Worm (Caenorhabditis elegans) whole organism, L4 larva: ENCODE results near the gene C25E10.10.
"Not testable (repeated sequence)": the region's sequence is repeated elsewhere in the genome, so short reads cannot be mapped to it uniquely, and the experiment has no call there.

Source experiments
- Y75B8A.6 ChIP-seq: fragments of 200-800 bp; sonication (Bioruptor generic); IDR thresholded peaks from 2 replicates; pipeline ENCODE4 v1.3.6; 2022; ENCODE audit warnings: missing genetic modification reagents, missing genetic modification characterization, missing compliant biosample characterization
- ZK337.2 ChIP-seq: fragments of 200-800 bp; sonication (Bioruptor generic); IDR thresholded peaks from 2 replicates; pipeline ENCODE4 v1.3.6; 2022; ENCODE audit warnings: missing genetic modification reagents, missing genetic modification characterization, missing compliant biosample characterization
- ZK546.5 ChIP-seq, 2 experiments: sonication (generic microtip); optimal IDR thresholded peaks; 2 replicates each; lab custom pipeline; 2017; ENCODE audit warnings: missing biosample characterization in 2 of 2, missing genetic modification characterization in 2 of 2
- aha-1 ChIP-seq: fragments of 150-350 bp; peaks from one replicate; lab custom pipeline; 2014; ENCODE audit warnings: missing biosample characterization, missing genetic modification characterization
- ceh-20 ChIP-seq: fragments of 200-800 bp; sonication (Bioruptor generic); IDR thresholded peaks from 2 replicates; pipeline ENCODE4 v1.3.6; 2022; ENCODE audit warnings: missing genetic modification reagents, missing genetic modification characterization, missing compliant biosample characterization
- ceh-44 ChIP-seq: fragments of 200-800 bp; sonication (Bioruptor generic); IDR thresholded peaks from 2 replicates; pipeline ENCODE4 v1.3.6; 2022; ENCODE audit warnings: missing genetic modification reagents, missing genetic modification characterization, missing compliant biosample characterization
- cey-2 ChIP-seq: sonication (generic microtip); optimal IDR thresholded peaks from 3 replicates; lab custom pipeline; 2017; ENCODE audit warnings: missing genetic modification characterization, mild to moderate bottlenecking, missing compliant biosample characterization, antibody characterized with exemption, borderline replicate concordance; ENCODE audit not compliant: insufficient read depth
- ctbp-1 ChIP-seq: fragments of 200-800 bp; sonication (Bioruptor generic); IDR thresholded peaks from 2 replicates; pipeline ENCODE4 v1.3.6; 2022; ENCODE audit warnings: missing genetic modification reagents, missing genetic modification characterization, missing compliant biosample characterization
- daf-19 ChIP-seq: fragments of 200-800 bp; sonication (Bioruptor generic); conservative IDR thresholded peaks from 2 replicates; pipeline ENCODE4 v1.3.6; 2022; ENCODE audit warnings: missing genetic modification characterization, missing compliant biosample characterization
- dmd-6 ChIP-seq: fragments of 200-800 bp; sonication (Bioruptor generic); IDR thresholded peaks from 2 replicates; pipeline ENCODE4 v1.3.6; 2022; ENCODE audit warnings: missing genetic modification reagents, missing genetic modification characterization, missing compliant biosample characterization
- dmd-9 ChIP-seq: fragments of 200-800 bp; sonication (Bioruptor generic); IDR thresholded peaks from 2 replicates; pipeline ENCODE4 v1.3.6; 2022; ENCODE audit warnings: missing genetic modification reagents, missing genetic modification characterization, missing compliant biosample characterization
- egl-43 ChIP-seq: fragments of 200-800 bp; sonication (Bioruptor generic); IDR thresholded peaks from 2 replicates; pipeline ENCODE4 v1.3.6; 2022; ENCODE audit warnings: missing genetic modification reagents, missing genetic modification characterization, missing compliant biosample characterization
- fkh-10 ChIP-seq: fragments of 150-350 bp; optimal IDR thresholded peaks from 2 replicates; lab custom pipeline; 2014; ENCODE audit warnings: missing biosample characterization, missing genetic modification reagents, missing genetic modification characterization
- hlh-30 ChIP-seq: sonication (generic microtip); optimal IDR thresholded peaks from 2 replicates; lab custom pipeline; 2017; ENCODE audit warnings: antibody characterized with exemption, mild to moderate bottlenecking, missing genetic modification characterization, missing compliant biosample characterization; ENCODE audit not compliant: insufficient read depth
- hmg-1.1 ChIP-seq: fragments of 200-800 bp; sonication (Bioruptor generic); IDR thresholded peaks from 2 replicates; pipeline ENCODE4 v1.3.6; 2022; ENCODE audit warnings: missing genetic modification reagents, missing genetic modification characterization, missing compliant biosample characterization
- lim-7 ChIP-seq: fragments of 200-800 bp; sonication (Bioruptor generic); IDR thresholded peaks from 2 replicates; pipeline ENCODE4 v1.3.6; 2022; ENCODE audit warnings: missing genetic modification characterization, missing compliant biosample characterization
- lin-13 ChIP-seq: fragments of 150-350 bp; optimal IDR thresholded peaks from 2 replicates; lab custom pipeline; 2014; ENCODE audit warnings: missing biosample characterization, missing genetic modification reagents, missing genetic modification characterization
- lin-38 ChIP-seq: fragments of 200-800 bp; sonication (Bioruptor generic); IDR thresholded peaks from 2 replicates; pipeline ENCODE4 v1.3.6; 2022; ENCODE audit warnings: missing genetic modification reagents, missing genetic modification characterization, missing compliant biosample characterization
- lir-3 ChIP-seq: sonication (generic microtip); optimal IDR thresholded peaks from 2 replicates; lab custom pipeline; 2016; ENCODE audit warnings: mild to moderate bottlenecking, missing genetic modification characterization, missing compliant biosample characterization
- madf-5 ChIP-seq, 2 experiments: fragments of 200-800 bp; sonication (Bioruptor generic); IDR thresholded peaks; 2 replicates each; pipeline ENCODE4 v1.3.6; 2022; ENCODE audit warnings: missing compliant biosample characterization in 2 of 2, missing genetic modification characterization in 2 of 2
- mdt-29 ChIP-seq: fragments of 200-800 bp; sonication (Bioruptor generic); IDR thresholded peaks from 2 replicates; pipeline ENCODE4 v1.3.6; 2022; ENCODE audit warnings: missing genetic modification reagents, missing genetic modification characterization, missing compliant biosample characterization
- mep-1 ChIP-seq: fragments of 150-350 bp; sonication (generic microtip); optimal IDR thresholded peaks from 3 replicates; lab custom pipeline; 2014; ENCODE audit warnings: missing biosample characterization, missing genetic modification characterization
- mes-2 ChIP-seq: sonication (generic microtip); optimal IDR thresholded peaks from 2 replicates; lab custom pipeline; 2016; ENCODE audit warnings: missing genotype, mild to moderate bottlenecking, missing genetic modification characterization, missing compliant biosample characterization; ENCODE audit not compliant: poor library complexity, severe bottlenecking
- mxl-3 ChIP-seq: fragments of 200-800 bp; sonication (Bioruptor generic); optimal IDR thresholded peaks from 2 replicates; lab custom pipeline; 2018; ENCODE audit warnings: mild to moderate bottlenecking, missing genetic modification characterization, missing compliant biosample characterization
- pha-4 ChIP-seq, 2 experiments: fragments of 150-350 bp in 1 of 2; fragments of 200-800 bp in 1 of 2; sonication (Bioruptor generic) in 1 of 2; IDR thresholded peaks in 1 of 2; optimal IDR thresholded peaks in 1 of 2; 2 replicates each; pipeline versions ENCODE4 v1.3.6 to Lab custom; 2014 to 2022; ENCODE audit warnings: missing genetic modification characterization in 2 of 2, missing genetic modification reagents in 2 of 2, missing biosample characterization in 1 of 2, missing compliant biosample characterization in 1 of 2
- php-3 ChIP-seq: fragments of 200-800 bp; sonication (Bioruptor generic); IDR thresholded peaks from 2 replicates; pipeline ENCODE4 v1.3.6; 2022; ENCODE audit warnings: missing genetic modification reagents, missing genetic modification characterization, missing compliant biosample characterization
- saeg-2 ChIP-seq: fragments of 200-800 bp; sonication (Bioruptor generic); IDR thresholded peaks from 2 replicates; pipeline ENCODE4 v1.3.6; 2022; ENCODE audit warnings: missing genetic modification reagents, missing genetic modification characterization, missing compliant biosample characterization
- sdz-12 ChIP-seq: fragments of 200-800 bp; sonication (Bioruptor generic); optimal IDR thresholded peaks from 2 replicates; lab custom pipeline; 2018; ENCODE audit warnings: mild to moderate bottlenecking, missing genetic modification characterization, missing compliant biosample characterization
- set-16 ChIP-seq: fragments of 200-800 bp; sonication (Bioruptor generic); IDR thresholded peaks from 2 replicates; pipeline ENCODE4 v1.3.6; 2022; ENCODE audit warnings: missing genetic modification reagents, missing genetic modification characterization, missing compliant biosample characterization
- skn-1 ChIP-seq: fragments of 150-350 bp; optimal IDR thresholded peaks from 2 replicates; lab custom pipeline; 2014; ENCODE audit warnings: missing biosample characterization, missing genetic modification characterization
- snpc-1.2 ChIP-seq: fragments of 200-800 bp; sonication (Bioruptor generic); IDR thresholded peaks from 2 replicates; pipeline ENCODE4 v1.3.6; 2022; ENCODE audit warnings: missing genetic modification reagents, missing genetic modification characterization, missing compliant biosample characterization
- tra-1 ChIP-seq: fragments of 200-800 bp; sonication (Bioruptor generic); IDR thresholded peaks from 2 replicates; pipeline ENCODE4 v1.3.6; 2022; ENCODE audit warnings: missing genetic modification reagents, missing genetic modification characterization, missing compliant biosample characterization
- unc-39 ChIP-seq: sonication (generic microtip); optimal IDR thresholded peaks from 2 replicates; lab custom pipeline; 2017; ENCODE audit warnings: missing biosample characterization, missing genetic modification characterization
- unc-62 ChIP-seq, 3 experiments: fragments of 150-350 bp in 1 of 3; sonication (generic microtip); optimal IDR thresholded peaks in 2 of 3; peaks in 1 of 3; 1 replicate in 1 of 3; 2 replicates in 2 of 3; lab custom pipeline; 2014 to 2017; ENCODE audit warnings: missing biosample characterization in 3 of 3, missing genetic modification characterization in 3 of 3, missing genetic modification reagents in 3 of 3, missing genotype in 1 of 3
- vab-7 ChIP-seq: fragments of 200-800 bp; sonication (Bioruptor generic); IDR thresholded peaks from 2 replicates; pipeline ENCODE4 v1.3.6; 2022; ENCODE audit warnings: missing genetic modification reagents, missing genetic modification characterization, missing compliant biosample characterization
- zag-1 ChIP-seq: fragments of 150-350 bp; optimal IDR thresholded peaks from 2 replicates; lab custom pipeline; 2014; ENCODE audit warnings: missing biosample characterization, missing genetic modification characterization
- zfp-2 ChIP-seq: sonication (generic microtip); optimal IDR thresholded peaks from 2 replicates; lab custom pipeline; 2016; ENCODE audit warnings: mild to moderate bottlenecking, missing genetic modification characterization, missing compliant biosample characterization
- zfp-3 ChIP-seq: fragments of 200-800 bp; sonication (Bioruptor generic); conservative IDR thresholded peaks from 2 replicates; pipeline ENCODE4 v1.3.6; 2022; ENCODE audit warnings: missing genetic modification reagents, missing genetic modification characterization, missing compliant biosample characterization
- ztf-11 ChIP-seq: fragments of 150-350 bp; optimal IDR thresholded peaks from 2 replicates; lab custom pipeline; 2014; ENCODE audit warnings: missing biosample characterization, missing genetic modification characterization

C25E10.10 gene

ce11 chrV:9094060-9094628 is 38.0 kb upstream of the C25E10.10 start (continued):
- TF ChIP-seq lir-3 (no peak), saeg-2 (GFP tag; lab: Robert Waterston, UW) (no peak), ztf-11 (tag; lab: Kevin White, UChicago) (no peak)

- TF ChIP-seq hlh-30 (peak; percentile 31), unc-39 (tag; lab: Kevin White, UChicago) (no peak), saeg-2 (GFP tag; lab: Robert Waterston, UW) (no peak), mep-1 (tag; lab: Kevin White, UChicago) (peak; percentile 12), fkh-10 (GFP tag; lab: Kevin White, UChicago) (peak; percentile 30), ceh-20 (0 out of 2 replicates have a peak, but pooled peaks have one; percentile 21)
- TF ChIP-seq, all 104 proteins: peak for 4
These were observed 36.1 kb upstream of the C25E10.10 start, which contains the start of gene T27E4.1 for ce11 chrV:9092209-9092608. Gene T27E4.1, plus strand, starts transcription at chrV:9092345.

ce11 chrV:9090824-9091798 is 35.0 kb upstream of the C25E10.10 start:
- TF ChIP-seq snpc-1.2 (GFP tag; lab: Robert Waterston, UW), result peak; percentile 66
- TF ChIP-seq tra-1 (GFP tag; lab: Robert Waterston, UW), result 0 out of 2 replicates have a peak, but pooled peaks have one; percentile 11
- peak; percentile 31; the same call in 1 of the 2 replicates for TF ChIP-seq ctbp-1
- peak; percentile 11; the same call in 1 of the 2 replicates for TF ChIP-seq mdt-29 (GFP tag; lab: Robert Waterston, UW)
- TF ChIP-seq zfp-3, result peak; percentile 82
- TF ChIP-seq mes-2 (tag; lab: Kevin White, UChicago), result peak; percentile 15
- peak; percentile 64; the same call in 1 of the 2 replicates for TF ChIP-seq egl-43 (GFP tag; lab: Robert Waterston, UW)
- TF ChIP-seq lim-7 (GFP tag; lab: Robert Waterston, UW), result peak; percentile 33; the same call in 1 of the 2 replicates
- 0 out of 2 replicates have a peak, but pooled peaks have one; percentile 16 for TF ChIP-seq lin-38 (GFP tag; lab: Robert Waterston, UW)
- TF ChIP-seq daf-19 (GFP tag; lab: Robert Waterston, UW), result 0 out of 2 replicates have a peak, but pooled peaks have one; percentile 51
- 0 out of 2 replicates have a peak, but pooled peaks have one; percentile 4 for TF ChIP-seq ceh-44 (GFP tag; lab: Robert Waterston, UW)
- TF ChIP-seq unc-62 (GFP tag; optimal IDR thresholded peaks at IDR 0.05 in 1 of 2; lab: Kevin White, UChicago), result peak in 1 of 2 experiments; percentile 49
- TF ChIP-seq unc-62 (tag; optimal IDR thresholded peaks at IDR 0.05; lab: Kevin White, UChicago), result not testable (repeated sequence)
- peak; percentile 30 for TF ChIP-seq set-16 (GFP tag; lab: Robert Waterston, UW)

- no peak for TF ChIP-seq zag-1
- peak; percentile 71 for TF ChIP-seq pha-4 (GFP tag; IDR thresholded peaks at IDR 0.05; lab: Robert Waterston, UW)
- no peak for TF ChIP-seq pha-4 (tag; optimal IDR thresholded peaks at IDR 0.05; lab: Kevin White, UChicago)
- TF ChIP-seq Y75B8A.6, result peak; percentile 64
- TF ChIP-seq snpc-1.2 (GFP tag; lab: Robert Waterston, UW), result peak; percentile 80
- no peak for TF ChIP-seq lin-13 (GFP tag; lab: Kevin White, UChicago)
- TF ChIP-seq ctbp-1, result peak; percentile 88
- no peak for TF ChIP-seq skn-1 (tag; lab: Kevin White, UChicago)
- TF ChIP-seq vab-7 (GFP tag; lab: Robert Waterston, UW), result peak; percentile 46; the same call in 1 of the 2 replicates
- no peak for TF ChIP-seq aha-1 (tag; lab: Kevin White, UChicago)
- TF ChIP-seq madf-5 (GFP tag; IDR thresholded peaks at IDR 0.05; lab: Robert Waterston, UW), result 0 out of 4 replicates have a peak, but pooled peaks of 1 of the 2 experiments have one; percentile 35
- 0 out of 2 replicates have a peak, but pooled peaks have one; percentile 47 for TF ChIP-seq dmd-9 (GFP tag; lab: Robert Waterston, UW)
- peak; percentile 85; the same call in 1 of the 2 replicates for TF ChIP-seq daf-19 (GFP tag; lab: Robert Waterston, UW)
- no peak for TF ChIP-seq zfp-2
- TF ChIP-seq cey-2 (tag; lab: Kevin White, UChicago), result no peak
- TF ChIP-seq mxl-3 (GFP tag; lab: Kevin White, UChicago), result no peak
- peak; percentile 60 for TF ChIP-seq dmd-6 (GFP tag; lab: Robert Waterston, UW)
- peak; percentile 96 for TF ChIP-seq zfp-3
- no peak for TF ChIP-seq ZK546.5 (tag; optimal IDR thresholded peaks at IDR 0.05; lab: Kevin White, UChicago)
- no peak for TF ChIP-seq ZK337.2 (GFP tag; lab: Robert Waterston, UW)
- peak; percentile 53 for TF ChIP-seq php-3 (GFP tag; lab: Robert Waterston, UW)
- TF ChIP-seq hmg-1.1 (GFP tag; lab: Robert Waterston, UW), result peak; percentile 67; the same call in 1 of the 2 replicates
- TF ChIP-seq sdz-12 (GFP tag; lab: Kevin White, UChicago), result peak; percentile 36
These were observed 32.6 kb upstream of the C25E10.10 start for ce11 chrV:9088758-9089157.
